Worm (Caenorhabditis elegans): ENCODE measurements around the gene phyh-1.
"Not testable (repeated sequence)": the region's sequence is repeated elsewhere in the genome, so short reads cannot be mapped to it uniquely, and the experiment has no call there.

The phyh-1 gene

ce11 chrIV:17259310-17259709, at the start of gene phyh-1:
Gene phyh-1 (minus strand): TSS chrIV:17259410.
- TF ChIP-seq M03D4.4 (tag; optimal IDR thresholded peaks at IDR 0.05) (no peak), snpc-4 (tag; optimal IDR thresholded peaks at IDR 0.05) (no peak), mls-2 (tag; optimal IDR thresholded peaks at IDR 0.05) (no peak), elt-3 (tag; optimal IDR thresholded peaks at IDR 0.05) (no peak), ztf-11 (tag; optimal IDR thresholded peaks at IDR 0.05) (no peak), blmp-1 (tag; optimal IDR thresholded peaks at IDR 0.05) (no peak), ceh-39 (tag; optimal IDR thresholded peaks at IDR 0.05) (no peak), flh-1 (GFP tag; optimal IDR thresholded peaks at IDR 0.05) (no peak), bed-3 (GFP tag; optimal IDR thresholded peaks at IDR 0.05) (no peak), lsy-2 (tag; optimal IDR thresholded peaks at IDR 0.05) (no peak), elt-1 (tag; optimal IDR thresholded peaks at IDR 0.05; ENCODE audit: borderline replicate concordance, insufficient read depth) (no peak), cnd-1 (tag; optimal IDR thresholded peaks at IDR 0.05) (no peak)

- TF ChIP-seq ces-1 (GFP tag; optimal IDR thresholded peaks at IDR 0.05): no peak
- TF ChIP-seq mep-1 (tag; optimal IDR thresholded peaks at IDR 0.05): no peak
- TF ChIP-seq nhr-12 (tag; optimal IDR thresholded peaks at IDR 0.05): no peak
- TF ChIP-seq zip-8 (tag; optimal IDR thresholded peaks at IDR 0.05): no peak
- TF ChIP-seq sem-2 (GFP tag; optimal IDR thresholded peaks at IDR 0.05): no peak
- TF ChIP-seq nhr-237 (tag; optimal IDR thresholded peaks at IDR 0.05): no peak
- TF ChIP-seq unc-39 (tag; optimal IDR thresholded peaks at IDR 0.05): no peak
- TF ChIP-seq snpc-4 (tag; optimal IDR thresholded peaks at IDR 0.05): no peak
- no peak for TF ChIP-seq flh-1 (GFP tag; optimal IDR thresholded peaks at IDR 0.05)
- no peak for TF ChIP-seq ceh-83 (GFP tag; optimal IDR thresholded peaks at IDR 0.05)
- TF ChIP-seq pha-4 (tag; optimal IDR thresholded peaks at IDR 0.05): no peak
Observed at ce11 chrIV:17308211-17308610, 49.0 kb upstream of the phyh-1 start, which contains the start of gene T28F3.9. Gene T28F3.9 (plus strand): TSS chrIV:17308511.

DNA sequence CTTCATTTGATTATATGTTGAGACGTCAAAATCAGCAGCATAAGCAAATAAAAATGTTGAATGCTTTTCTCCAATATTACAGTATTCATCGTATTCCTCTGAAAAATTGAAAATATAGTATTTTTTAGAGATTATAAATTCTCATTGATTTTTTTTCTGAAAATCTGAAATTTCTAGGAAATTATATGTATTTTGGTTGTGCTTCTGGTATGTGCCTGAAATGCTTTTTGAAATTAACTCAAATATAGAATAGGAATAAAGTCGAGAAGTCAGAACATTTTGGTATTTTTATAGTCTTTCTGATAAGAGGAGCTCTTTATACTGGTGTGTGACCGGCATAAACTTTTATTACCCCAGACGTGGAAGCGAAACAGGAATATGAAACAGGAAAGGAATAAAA, 48.0 kb upstream of the phyh-1 start, which contains the start of gene T28F3.8:
T28F3.8 (minus strand) TSS at position 101 of the 400 bp plus-strand sequence.
- not testable (repeated sequence) for TF ChIP-seq mab-5, lsy-2, sptf-1 (tag; optimal IDR thresholded peaks at IDR 0.05)

ce11 chrIV:17301933-17302332, 42.7 kb upstream of the phyh-1 start, which contains the start of gene ifta-2:
Gene ifta-2 (minus strand): TSS chrIV:17302033.
- TF ChIP-seq nhr-2 (tag; optimal IDR thresholded peaks at IDR 0.05): no peak
- TF ChIP-seq bed-3 (GFP tag; optimal IDR thresholded peaks at IDR 0.05): no peak
- TF ChIP-seq hlh-1 (tag; optimal IDR thresholded peaks at IDR 0.05): no peak
- no peak for TF ChIP-seq ceh-39 (tag; optimal IDR thresholded peaks at IDR 0.05)
- no peak for TF ChIP-seq nhr-76 (tag; optimal IDR thresholded peaks at IDR 0.05)

ce11 chrIV:17294489-17294888, 35.3 kb upstream of the phyh-1 start, which contains the start of gene T28F3.5:
Gene T28F3.5 (plus strand): TSS chrIV:17294789.
- TF ChIP-seq mep-1 (tag; optimal IDR thresholded peaks at IDR 0.05) (no peak), nhr-2 (tag; optimal IDR thresholded peaks at IDR 0.05) (no peak), elt-1 (tag; optimal IDR thresholded peaks at IDR 0.05; ENCODE audit: borderline replicate concordance, insufficient read depth) (no peak), flh-1 (GFP tag; optimal IDR thresholded peaks at IDR 0.05) (no peak), nhr-76 (tag; optimal IDR thresholded peaks at IDR 0.05) (no peak), nhr-28 (tag; optimal IDR thresholded peaks at IDR 0.05) (no peak), elt-3 (tag; optimal IDR thresholded peaks at IDR 0.05) (no peak), snpc-4 (tag; optimal IDR thresholded peaks at IDR 0.05) (no peak), unc-39 (tag; optimal IDR thresholded peaks at IDR 0.05) (no peak)

ce11 chrIV:17293679-17294078, 34.5 kb upstream of the phyh-1 start:
- TF ChIP-seq unc-120 (tag; optimal IDR thresholded peaks at IDR 0.05; ENCODE audit: poor library complexity, severe bottlenecking) (peak; percentile 19), sem-2 (GFP tag; optimal IDR thresholded peaks at IDR 0.05) (no peak), lin-32 (GFP tag; optimal IDR thresholded peaks at IDR 0.05) (no peak), zip-8 (tag; optimal IDR thresholded peaks at IDR 0.05) (no peak), drap-1 (GFP tag; optimal IDR thresholded peaks at IDR 0.05) (no peak), hlh-1 (tag; optimal IDR thresholded peaks at IDR 0.05) (peak; percentile 20), pha-4 (tag; optimal IDR thresholded peaks at IDR 0.05) (peak; percentile 14), ces-1 (GFP tag; optimal IDR thresholded peaks at IDR 0.05) (no peak), nhr-76 (tag; optimal IDR thresholded peaks at IDR 0.05) (no peak), ceh-83 (GFP tag; optimal IDR thresholded peaks at IDR 0.05) (no peak)

Measured in whole organism, mixed stage, embryonic.